Fruit fly (Drosophila melanogaster) whole organism, wandering third instar larva: Measurements from ENCODE around the gene CG11251.

Source experiments
- CG32264 ChIP-seq: fragments of 200-800 bp; sonication (Bioruptor generic); optimal IDR thresholded peaks from 2 replicates; lab custom pipeline; 2016; ENCODE audit warnings: missing biosample characterization, missing genetic modification characterization
- Dfd ChIP-seq: fragments of >200 bp; optimal IDR thresholded peaks from 2 replicates; lab custom pipeline; 2017; ENCODE audit warnings: missing biosample characterization, missing genetic modification characterization
- Dif ChIP-seq: fragments of 200-275, 200-300 bp; sonication (Bioruptor generic); optimal IDR thresholded peaks from 2 replicates; lab custom pipeline; 2018; ENCODE audit warnings: missing biosample characterization, missing genetic modification characterization; ENCODE audit not compliant: partially characterized antibody
- GATAd ChIP-seq: sonication (Bioruptor generic); optimal IDR thresholded peaks from 2 replicates; lab custom pipeline; 2016; ENCODE audit warnings: missing biosample characterization, missing genetic modification characterization
- HLH106 ChIP-seq: fragments of 200-800 bp; optimal IDR thresholded peaks from 3 replicates; lab custom pipeline; 2019; ENCODE audit warnings: missing biosample characterization, mild to moderate bottlenecking, missing genetic modification characterization, moderate library complexity
- Myc ChIP-seq: fragments of >200 bp; optimal IDR thresholded peaks from 2 replicates; lab custom pipeline; 2017
- OdsH ChIP-seq: fragments of 200-800 bp; sonication (Bioruptor generic); optimal IDR thresholded peaks from 2 replicates; lab custom pipeline; 2016; ENCODE audit warnings: missing biosample characterization, mild to moderate bottlenecking, missing genetic modification characterization
- Rel ChIP-seq, 2 experiments: fragments of 200-800 bp; sonication (Bioruptor generic) in 1 of 2; optimal IDR thresholded peaks; 2 replicates in 1 of 2; 3 replicates in 1 of 2; lab custom pipeline; 2016 to 2019; ENCODE audit warnings: mild to moderate bottlenecking in 2 of 2, missing biosample characterization in 2 of 2, missing genetic modification characterization in 2 of 2, moderate library complexity in 1 of 2
- dmrt93B ChIP-seq: fragments of 200-800 bp; sonication (Bioruptor generic); optimal IDR thresholded peaks from 2 replicates; lab custom pipeline; 2018; ENCODE audit warnings: missing biosample characterization, mild to moderate bottlenecking, missing genetic modification characterization
- fru ChIP-seq: fragments of 200-800 bp; sonication (Bioruptor generic); optimal IDR thresholded peaks from 3 replicates; lab custom pipeline; 2016; ENCODE audit warnings: missing biosample characterization, mild to moderate bottlenecking, missing genetic modification characterization
- pan ChIP-seq: fragments of >200 bp; optimal IDR thresholded peaks from 2 replicates; lab custom pipeline; 2017
- psq ChIP-seq: fragments of 200-800 bp; sonication (Bioruptor generic); optimal IDR thresholded peaks from 3 replicates; lab custom pipeline; 2017; ENCODE audit warnings: missing biosample characterization, mild to moderate bottlenecking, missing genetic modification characterization, moderate library complexity
- usp ChIP-seq: fragments of >200 bp; optimal IDR thresholded peaks from 2 replicates; lab custom pipeline; 2017; ENCODE audit warnings: missing biosample characterization, missing genetic modification characterization
- woc ChIP-seq: sonication (Bioruptor generic); optimal IDR thresholded peaks from 2 replicates; lab custom pipeline; 2016; ENCODE audit warnings: missing biosample characterization, mild to moderate bottlenecking, missing genetic modification characterization

DNA sequence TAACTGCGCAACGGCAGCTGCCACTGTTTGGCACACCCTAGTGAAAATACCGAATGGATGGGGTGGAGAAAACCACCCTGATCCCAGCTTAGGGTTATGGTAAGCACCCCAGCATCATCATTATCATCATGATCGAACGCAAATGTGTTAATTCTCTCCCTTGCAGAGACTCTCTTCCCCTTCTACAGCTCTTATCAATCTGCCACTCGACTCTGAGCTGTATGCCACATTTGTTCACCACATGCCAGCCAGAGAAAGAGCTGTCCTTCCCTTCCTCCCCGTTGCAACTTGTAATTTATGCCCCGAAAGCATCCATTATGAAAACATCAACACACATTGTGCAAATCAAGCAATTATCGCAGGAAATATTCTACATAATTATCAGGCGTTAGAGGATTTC lies 5.3 kb downstream of the CG11251 start:
- TF ChIP-seq GATAd, result no peak
- no peak for TF ChIP-seq Myc (lab: Kevin White, UChicago)
- TF ChIP-seq usp (GFP tag; lab: Kevin White, UChicago), result no peak
- no peak for TF ChIP-seq woc (GFP tag; lab: Kevin White, UChicago)
- TF ChIP-seq Rel (GFP tag; optimal IDR thresholded peaks at IDR 0.05; lab: Kevin White, UChicago), result no peak
- no peak for TF ChIP-seq Rel (tag; optimal IDR thresholded peaks at IDR 0.05; lab: Kevin White, UChicago)
- TF ChIP-seq CG32264, result no peak
- no peak for TF ChIP-seq pan (lab: Kevin White, UChicago)
- TF ChIP-seq fru (GFP tag; lab: Kevin White, UChicago), result no peak
- TF ChIP-seq HLH106 (tag; lab: Kevin White, UChicago), result no peak
- TF ChIP-seq Dfd, result no peak
- no peak for TF ChIP-seq Dif (GFP tag; lab: Kevin White, UChicago)
- TF ChIP-seq dmrt93B, result no peak
- TF ChIP-seq psq (GFP tag; lab: Kevin White, UChicago), result no peak
- TF ChIP-seq OdsH (GFP tag; lab: Kevin White, UChicago), result no peak
